Fruit fly (Drosophila melanogaster) whole organism, adult: ENCODE measurements around the gene CG9123.

Experiments used
- CG11617 ChIP-seq: fragments of 200-800 bp; sonication (Bioruptor generic); optimal IDR thresholded peaks from 2 replicates; lab custom pipeline; 2017; ENCODE audit warnings: mild to moderate bottlenecking, missing biosample characterization, missing genetic modification reagents, missing genetic modification characterization
- CG12768 ChIP-seq: fragments of 200-800 bp; sonication (Bioruptor generic); optimal IDR thresholded peaks from 2 replicates; lab custom pipeline; 2017; ENCODE audit warnings: missing biosample characterization, missing genetic modification characterization, mild to moderate bottlenecking, moderate library complexity, missing genetic modification reagents
- CG14711 ChIP-seq: fragments of 200-800 bp; sonication (Bioruptor generic); optimal IDR thresholded peaks from 2 replicates; lab custom pipeline; 2018; ENCODE audit warnings: missing biosample characterization, mild to moderate bottlenecking, missing genetic modification characterization, moderate library complexity
- CG1620 ChIP-seq: fragments of 200-800 bp; sonication (Bioruptor generic); optimal IDR thresholded peaks from 2 replicates; lab custom pipeline; 2016; ENCODE audit warnings: missing biosample characterization, missing genetic modification characterization
- CG33017 ChIP-seq: fragments of 200-800 bp; sonication (Bioruptor generic); optimal IDR thresholded peaks from 2 replicates; lab custom pipeline; 2018; ENCODE audit warnings: missing biosample characterization, mild to moderate bottlenecking, missing genetic modification characterization, moderate library complexity
- CG5204 ChIP-seq: fragments of 200-800 bp; sonication (Bioruptor generic); optimal IDR thresholded peaks from 2 replicates; lab custom pipeline; 2016; ENCODE audit warnings: missing biosample characterization, missing genetic modification characterization
- CG7045 ChIP-seq: fragments of 200-800 bp; sonication (Bioruptor generic); optimal IDR thresholded peaks from 2 replicates; lab custom pipeline; 2017; ENCODE audit warnings: missing biosample characterization, mild to moderate bottlenecking, missing genetic modification characterization
- CG7101 ChIP-seq: fragments of 200-800 bp; sonication (Bioruptor generic); optimal IDR thresholded peaks from 2 replicates; lab custom pipeline; 2018; ENCODE audit warnings: missing biosample characterization, mild to moderate bottlenecking, missing genetic modification characterization, moderate library complexity
- Clk ChIP-seq: fragments of 200-800 bp; sonication (Bioruptor generic); optimal IDR thresholded peaks from 2 replicates; lab custom pipeline; 2017; ENCODE audit warnings: missing biosample characterization, missing genetic modification characterization
- Crg-1 ChIP-seq: fragments of 200-800 bp; sonication (Bioruptor generic); optimal IDR thresholded peaks from 2 replicates; lab custom pipeline; 2016; ENCODE audit warnings: missing biosample characterization, missing genetic modification characterization
- Hr96 ChIP-seq: fragments of 200-800 bp; sonication (Bioruptor generic); optimal IDR thresholded peaks from 2 replicates; lab custom pipeline; 2016; ENCODE audit warnings: missing biosample characterization, missing genetic modification characterization
- Mnt ChIP-seq: fragments of 200-800 bp; sonication (Bioruptor generic); optimal IDR thresholded peaks from 2 replicates; lab custom pipeline; 2016; ENCODE audit warnings: missing biosample characterization, mild to moderate bottlenecking, missing genetic modification characterization
- bab1 ChIP-seq: fragments of 200-800 bp; sonication (Bioruptor generic); optimal IDR thresholded peaks from 3 replicates; lab custom pipeline; 2019; ENCODE audit warnings: missing biosample characterization, mild to moderate bottlenecking, missing genetic modification characterization, moderate library complexity
- cic ChIP-seq: fragments of 200-800 bp; sonication (Bioruptor generic); optimal IDR thresholded peaks from 2 replicates; lab custom pipeline; 2017; ENCODE audit warnings: missing biosample characterization, mild to moderate bottlenecking, missing genetic modification characterization, moderate library complexity
- cnc ChIP-seq, 2 experiments: fragments of >200 bp; optimal IDR thresholded peaks; 2 replicates each; lab custom pipeline; 2017
- kay ChIP-seq: fragments of 200-800 bp; sonication (Bioruptor generic); peaks from one replicate; lab custom pipeline; 2016; ENCODE audit warnings: missing biosample characterization, missing genetic modification characterization, borderline replicate concordance
- ovo ChIP-seq: fragments of 200-800 bp; sonication (Bioruptor generic); optimal IDR thresholded peaks from 2 replicates; lab custom pipeline; 2016; ENCODE audit warnings: missing biosample characterization, missing genetic modification characterization
- pad ChIP-seq: fragments of 200-800 bp; sonication (Bioruptor generic); optimal IDR thresholded peaks from 3 replicates; lab custom pipeline; 2017; ENCODE audit warnings: missing biosample characterization, missing genetic modification characterization, mild to moderate bottlenecking, moderate library complexity, missing genetic modification reagents
- tj ChIP-seq: fragments of 200-800 bp; sonication (Bioruptor generic); optimal IDR thresholded peaks from 3 replicates; lab custom pipeline; 2017; ENCODE audit warnings: missing biosample characterization, mild to moderate bottlenecking, missing genetic modification characterization, moderate library complexity
- toe ChIP-seq: fragments of 200-800 bp; sonication (Bioruptor generic); optimal IDR thresholded peaks from 2 replicates; lab custom pipeline; 2016; ENCODE audit warnings: missing biosample characterization, missing genetic modification characterization

Gene CG9123

dm6 chrX:15364467-15364866 lies 22.6 kb upstream of the CG9123 start:
- no peak for TF ChIP-seq toe (GFP tag; lab: Kevin White, UChicago)
- TF ChIP-seq cnc (optimal IDR thresholded peaks at IDR 0.05; lab: Kevin White, UChicago): no peak
- no peak for TF ChIP-seq CG14711
- no peak for TF ChIP-seq kay (GFP tag; lab: Kevin White, UChicago)
- no peak for TF ChIP-seq cic (GFP tag; lab: Kevin White, UChicago)
- TF ChIP-seq bab1: no peak
- TF ChIP-seq CG33017 (tag; lab: Kevin White, UChicago): no peak
- no peak for TF ChIP-seq CG11617 (GFP tag; lab: Kevin White, UChicago)
- TF ChIP-seq Clk (GFP tag; lab: Kevin White, UChicago): no peak
- no peak for TF ChIP-seq CG12768
- no peak for TF ChIP-seq CG1620 (GFP tag; lab: Kevin White, UChicago)
- TF ChIP-seq Crg-1 (GFP tag; lab: Kevin White, UChicago): no peak
- TF ChIP-seq Mnt (GFP tag; lab: Kevin White, UChicago): no peak
- TF ChIP-seq Hr96 (GFP tag; lab: Kevin White, UChicago): no peak
- no peak for TF ChIP-seq CG5204 (GFP tag; lab: Kevin White, UChicago)
- TF ChIP-seq CG7045 (GFP tag; lab: Kevin White, UChicago): no peak

- no peak for TF ChIP-seq pad (GFP tag; lab: Kevin White, UChicago)
- no peak for TF ChIP-seq cnc (optimal IDR thresholded peaks at IDR 0.05; lab: Kevin White, UChicago)
- no peak for TF ChIP-seq CG14711
- no peak for TF ChIP-seq CG7101 (tag; lab: Kevin White, UChicago)
- TF ChIP-seq Crg-1 (GFP tag; lab: Kevin White, UChicago): no peak
- no peak for TF ChIP-seq CG33017 (tag; lab: Kevin White, UChicago)
- TF ChIP-seq CG1620 (GFP tag; lab: Kevin White, UChicago): no peak
- no peak for TF ChIP-seq ovo (GFP tag; lab: Kevin White, UChicago)
- TF ChIP-seq tj (GFP tag; lab: Kevin White, UChicago): no peak
- no peak for TF ChIP-seq Mnt (GFP tag; lab: Kevin White, UChicago)
- TF ChIP-seq bab1: no peak
Observed at dm6 chrX:15363649-15364048, 21.7 kb upstream of the CG9123 start.

- no peak for TF ChIP-seq CG7101 (tag; lab: Kevin White, UChicago)
- TF ChIP-seq CG5204 (GFP tag; lab: Kevin White, UChicago): no peak
- TF ChIP-seq CG7045 (GFP tag; lab: Kevin White, UChicago): no peak
- no peak for TF ChIP-seq Mnt (GFP tag; lab: Kevin White, UChicago)
- no peak for TF ChIP-seq CG12768
- TF ChIP-seq kay (GFP tag; lab: Kevin White, UChicago): no peak
- no peak for TF ChIP-seq pad (GFP tag; lab: Kevin White, UChicago)
- TF ChIP-seq bab1: no peak
- TF ChIP-seq Crg-1 (GFP tag; lab: Kevin White, UChicago): no peak
- no peak for TF ChIP-seq Hr96 (GFP tag; lab: Kevin White, UChicago)
Observed at dm6 chrX:15360961-15361360, 19.0 kb upstream of the CG9123 start, which contains the start of gene Pp1-13C. Gene Pp1-13C (minus strand): TSS chrX:15361061.

dm6 chrX:15356410-15356809 lies 14.5 kb upstream of the CG9123 start:
- TF ChIP-seq ovo (GFP tag; lab: Kevin White, UChicago): no peak

DNA sequence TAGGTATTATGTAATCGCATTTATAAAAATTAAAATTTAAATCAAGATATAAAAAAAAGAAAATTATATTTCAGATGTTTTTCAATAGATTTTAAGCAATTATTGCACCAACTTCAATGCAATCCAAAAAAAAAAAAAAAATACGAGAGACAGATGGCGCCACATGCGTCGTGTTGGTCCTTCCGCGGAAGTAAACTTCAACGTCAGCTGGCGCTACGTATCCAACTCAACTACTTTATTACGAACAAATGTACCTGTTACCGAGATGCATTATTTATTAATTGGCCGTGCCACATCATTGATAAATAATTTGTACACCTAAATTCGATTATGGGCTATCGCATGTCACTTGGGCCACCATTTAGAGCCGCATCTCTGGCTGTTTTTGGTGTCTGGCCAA lies 11.7 kb upstream of the CG9123 start:
- no peak for TF ChIP-seq kay (GFP tag; lab: Kevin White, UChicago)

DNA sequence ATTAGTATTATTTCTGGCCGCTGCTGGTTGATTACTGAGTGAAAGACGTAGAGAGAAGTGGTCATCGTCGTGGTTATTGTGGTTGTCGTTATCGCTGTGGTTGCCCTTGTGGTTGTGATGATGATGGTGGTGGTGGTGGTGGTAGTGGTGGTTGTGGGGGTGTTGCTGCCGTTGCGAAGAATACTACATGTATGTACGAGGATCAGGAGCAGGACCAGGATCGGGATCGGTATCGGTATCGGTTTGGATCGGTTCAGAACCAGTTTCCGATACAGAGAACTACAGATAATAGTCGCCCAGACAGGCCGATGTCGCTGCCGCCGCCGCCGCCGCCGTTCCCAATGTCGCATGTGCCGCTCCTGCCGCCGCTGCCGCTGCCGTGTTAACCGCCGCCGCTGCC lies 10.8 kb upstream of the CG9123 start:
- no peak for TF ChIP-seq Hr96 (GFP tag; lab: Kevin White, UChicago)
- TF ChIP-seq Crg-1 (GFP tag; lab: Kevin White, UChicago): no peak
- no peak for TF ChIP-seq CG7045 (GFP tag; lab: Kevin White, UChicago)
- no peak for TF ChIP-seq CG12768
- no peak for TF ChIP-seq bab1
- no peak for TF ChIP-seq CG11617 (GFP tag; lab: Kevin White, UChicago)
- no peak for TF ChIP-seq CG7101 (tag; lab: Kevin White, UChicago)
- no peak for TF ChIP-seq Mnt (GFP tag; lab: Kevin White, UChicago)
- TF ChIP-seq kay (GFP tag; lab: Kevin White, UChicago): no peak
- TF ChIP-seq tj (GFP tag; lab: Kevin White, UChicago): no peak

DNA sequence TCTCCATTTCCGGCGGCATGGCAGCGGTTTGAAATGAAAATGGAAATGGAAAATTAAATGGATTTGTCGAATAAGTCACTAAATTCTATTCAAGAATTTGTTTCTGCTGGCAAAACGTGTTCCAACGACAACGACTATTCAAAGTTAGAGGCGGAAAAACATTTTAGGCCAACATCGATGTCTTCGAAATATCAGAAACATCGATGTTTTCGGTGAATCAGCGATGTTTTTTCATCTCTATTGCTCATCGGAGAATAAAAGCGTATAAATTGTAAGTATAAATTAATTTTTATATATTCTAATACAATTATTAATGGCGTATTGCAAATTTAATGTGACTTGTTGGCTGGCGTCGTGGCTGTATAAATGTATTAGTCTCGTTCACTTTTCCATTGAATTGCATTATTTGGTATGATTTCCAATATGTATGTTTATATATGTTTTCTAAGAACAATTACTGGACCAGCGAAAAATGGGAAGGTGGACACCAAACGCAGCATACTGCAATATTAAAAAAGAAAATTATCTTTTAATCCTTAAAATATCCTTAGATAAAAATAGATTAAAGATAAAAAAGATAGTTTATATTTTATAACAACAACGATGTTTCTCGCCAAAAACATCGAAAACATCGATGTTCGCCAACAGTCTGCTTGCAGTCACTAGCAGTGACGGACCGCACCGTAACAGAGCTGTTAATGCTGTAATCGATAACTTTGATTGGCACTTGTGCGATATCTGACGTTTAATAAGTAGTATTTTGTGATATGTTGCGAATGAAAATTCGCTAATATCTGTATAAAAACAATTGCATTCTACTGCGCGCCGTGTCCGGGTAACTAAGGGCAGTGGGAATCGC lies 2.8 kb upstream of the CG9123 start, which contains the start of the genes CG12608 and Prp5:
Gene CG12608 (minus strand): TSS at position 153 of the 859 bp plus-strand sequence.
Gene Prp5 (plus strand): TSS at position 697 of the 859 bp plus-strand sequence.
- TF ChIP-seq Hr96 (GFP tag; lab: Kevin White, UChicago) (no peak), pad (GFP tag; lab: Kevin White, UChicago) (no peak), CG11617 (GFP tag; lab: Kevin White, UChicago) (no peak), cnc (optimal IDR thresholded peaks at IDR 0.05; lab: Kevin White, UChicago) (no peak), tj (GFP tag; lab: Kevin White, UChicago) (no peak), CG33017 (tag; lab: Kevin White, UChicago) (no peak), CG7101 (tag; lab: Kevin White, UChicago) (no peak), cic (GFP tag; lab: Kevin White, UChicago) (no peak), CG7045 (GFP tag; lab: Kevin White, UChicago) (no peak), Crg-1 (GFP tag; lab: Kevin White, UChicago) (no peak), CG5204 (GFP tag; lab: Kevin White, UChicago) (no peak), toe (GFP tag; lab: Kevin White, UChicago) (no peak), kay (GFP tag; lab: Kevin White, UChicago) (no peak), Clk (GFP tag; lab: Kevin White, UChicago) (no peak), bab1 (no peak), CG12768 (no peak), ovo (GFP tag; lab: Kevin White, UChicago) (no peak), Mnt (GFP tag; lab: Kevin White, UChicago) (no peak), CG1620 (GFP tag; lab: Kevin White, UChicago) (no peak)
